Worm (Caenorhabditis elegans) whole organism, young adult: Measurements from ENCODE around the gene srw-97.

Experiments
- F33H1.4 ChIP-seq: fragments of 200-800 bp; sonication (Bioruptor generic); IDR thresholded peaks from 2 replicates; pipeline ENCODE4 v1.3.6; 2022; ENCODE audit warnings: missing genetic modification reagents, missing genetic modification characterization, missing compliant biosample characterization
- bed-2 ChIP-seq: fragments of 200-800 bp; sonication (Bioruptor generic); IDR thresholded peaks from 2 replicates; pipeline ENCODE4 v1.3.6; 2022; ENCODE audit warnings: missing genetic modification reagents, missing genetic modification characterization, missing compliant biosample characterization
- chd-7 ChIP-seq: sonication (generic microtip); optimal IDR thresholded peaks from 2 replicates; lab custom pipeline; 2016; ENCODE audit warnings: mild to moderate bottlenecking, missing genetic modification characterization, moderate library complexity, missing compliant biosample characterization
- dpl-1 ChIP-seq: fragments of 150-350 bp; optimal IDR thresholded peaks from 2 replicates; lab custom pipeline; 2014; ENCODE audit warnings: missing biosample characterization, missing genetic modification reagents, missing genetic modification characterization
- efl-1 ChIP-seq: fragments of 150-350 bp; optimal IDR thresholded peaks from 2 replicates; lab custom pipeline; 2014; ENCODE audit warnings: missing biosample characterization, missing genetic modification reagents, missing genetic modification characterization
- hmg-20 ChIP-seq: fragments of 200-800 bp; sonication (Bioruptor generic); IDR thresholded peaks from 2 replicates; pipeline ENCODE4 v1.3.6; 2022; ENCODE audit warnings: missing genetic modification reagents, missing genetic modification characterization, missing compliant biosample characterization
- let-526 ChIP-seq: fragments of 200-800 bp; sonication (Bioruptor generic); IDR thresholded peaks from 2 replicates; pipeline ENCODE4 v1.3.6; 2022; ENCODE audit warnings: missing genetic modification reagents, missing genetic modification characterization, missing compliant biosample characterization
- madf-6 ChIP-seq: fragments of 200-800 bp; sonication (Bioruptor generic); IDR thresholded peaks from 2 replicates; pipeline ENCODE4 v1.3.6; 2022; ENCODE audit warnings: missing genetic modification reagents, missing genetic modification characterization, missing compliant biosample characterization
- mel-28 ChIP-seq: sonication (generic microtip); optimal IDR thresholded peaks from 2 replicates; lab custom pipeline; 2016; ENCODE audit warnings: borderline replicate concordance, mild to moderate bottlenecking, missing genetic modification characterization, missing compliant biosample characterization
- sea-2 ChIP-seq: fragments of 200-800 bp; sonication (Bioruptor generic); IDR thresholded peaks from 2 replicates; pipeline ENCODE4 v1.3.6; 2022; ENCODE audit warnings: missing genetic modification characterization, missing compliant biosample characterization
- snpc-3.4 ChIP-seq: sonication (generic microtip); optimal IDR thresholded peaks from 2 replicates; lab custom pipeline; 2017; ENCODE audit warnings: missing genetic modification characterization, mild to moderate bottlenecking, missing compliant biosample characterization, antibody characterized with exemption, moderate library complexity, missing genotype, missing genetic modification reagents
- tlf-1 ChIP-seq: fragments of 200-800 bp; sonication (Bioruptor generic); optimal IDR thresholded peaks from 2 replicates; lab custom pipeline; 2018; ENCODE audit warnings: mild to moderate bottlenecking, missing genetic modification characterization, missing compliant biosample characterization
- zfh-2 ChIP-seq: fragments of 200-800 bp; sonication (Bioruptor generic); conservative IDR thresholded peaks from 2 replicates; pipeline ENCODE4 v1.3.6; 2022; ENCODE audit warnings: missing genetic modification reagents, missing genetic modification characterization, missing compliant biosample characterization
- ztf-6 ChIP-seq: fragments of 200-800 bp; sonication (Bioruptor generic); IDR thresholded peaks from 2 replicates; pipeline ENCODE4 v1.3.6; 2022; ENCODE audit warnings: missing genetic modification reagents, missing genetic modification characterization, missing compliant biosample characterization

ce11 chrII:1691011-1691410, 22.2 kb upstream of the srw-97 start, which contains the start of gene fbxc-22:
- TF ChIP-seq chd-7 (no peak), mel-28 (tag; lab: Kevin White, UChicago) (no peak), let-526 (no peak), F33H1.4 (GFP tag; lab: Robert Waterston, UW) (no peak), bed-2 (GFP tag; lab: Robert Waterston, UW) (no peak), sea-2 (GFP tag; lab: Robert Waterston, UW) (no peak), tlf-1 (GFP tag; lab: Kevin White, UChicago) (no peak), efl-1 (GFP tag; lab: Kevin White, UChicago) (no peak), hmg-20 (no peak), dpl-1 (no peak), snpc-3.4 (tag; lab: Kevin White, UChicago) (no peak), madf-6 (GFP tag; lab: Robert Waterston, UW) (no peak), zfh-2 (no peak), ztf-6 (GFP tag; lab: Robert Waterston, UW) (no peak)
